Fruit fly (Drosophila melanogaster): ENCODE results near the gene tacc.
A peak's percentile ranks its signal among the peaks of the same experiment; 100 is the strongest.

The tacc gene

DNA sequence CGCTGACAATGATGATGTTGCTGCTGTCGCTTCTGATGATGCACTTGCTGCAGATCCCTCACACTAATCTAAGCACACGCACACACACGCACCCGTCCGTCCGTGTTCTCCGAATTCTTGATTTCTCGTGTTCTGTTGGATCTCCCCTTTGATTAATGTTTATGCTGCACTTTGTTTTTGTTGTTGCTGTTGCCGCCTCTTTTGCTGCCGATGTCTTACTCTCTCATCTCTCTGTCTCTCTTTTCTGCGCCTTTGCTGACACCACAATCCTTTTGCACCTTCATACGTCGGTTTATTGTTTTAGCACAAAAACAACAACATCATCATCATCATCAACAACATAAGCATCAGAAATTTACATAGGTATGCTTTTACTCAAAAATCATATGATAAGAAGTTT is 49.2 kb upstream of the tacc start:
- TF ChIP-seq ind (GFP tag; optimal IDR thresholded peaks at IDR 0.05) (no peak), CG3065 (GFP tag; optimal IDR thresholded peaks at IDR 0.05) (no peak), ERR (GFP tag; optimal IDR thresholded peaks at IDR 0.05) (no peak), tx (GFP tag; optimal IDR thresholded peaks at IDR 0.05) (no peak), CG11456 (GFP tag; IDR thresholded peaks at IDR 0.05) (no peak), gce (GFP tag; IDR thresholded peaks at IDR 0.05) (no peak), CG4360 (GFP tag; IDR thresholded peaks at IDR 0.05) (peak; percentile 52; the same call in 1 of the 2 replicates), bbx (GFP tag; IDR thresholded peaks at IDR 0.05; ENCODE audit: partially characterized antibody) (no peak)

DNA sequence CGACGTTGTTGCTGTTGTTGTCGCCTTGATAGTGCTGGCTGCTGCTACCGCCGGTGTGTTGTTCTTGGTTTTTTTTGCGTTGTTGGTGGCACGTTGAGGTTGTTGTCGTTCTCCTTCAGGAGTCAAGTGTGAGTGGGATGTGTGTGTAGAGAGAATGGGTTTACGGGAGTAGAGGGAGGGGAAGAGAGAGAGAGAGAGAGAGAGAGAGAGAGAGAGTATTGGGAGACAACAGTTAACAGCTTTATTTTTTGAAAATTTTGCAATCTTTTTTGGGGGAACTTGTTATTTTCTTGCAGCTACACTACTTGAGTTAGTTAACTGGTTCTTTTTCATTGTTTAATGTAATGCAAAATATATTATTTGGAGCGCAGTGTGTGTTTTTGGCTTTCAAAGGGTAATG is 48.7 kb upstream of the tacc start:
- TF ChIP-seq Trl (optimal IDR thresholded peaks at IDR 0.05) (peak; percentile 52 to 62), Trl (GFP tag; optimal IDR thresholded peaks at IDR 0.05) (no peak), CG15601 (tag; optimal IDR thresholded peaks at IDR 0.05) (no peak)

DNA sequence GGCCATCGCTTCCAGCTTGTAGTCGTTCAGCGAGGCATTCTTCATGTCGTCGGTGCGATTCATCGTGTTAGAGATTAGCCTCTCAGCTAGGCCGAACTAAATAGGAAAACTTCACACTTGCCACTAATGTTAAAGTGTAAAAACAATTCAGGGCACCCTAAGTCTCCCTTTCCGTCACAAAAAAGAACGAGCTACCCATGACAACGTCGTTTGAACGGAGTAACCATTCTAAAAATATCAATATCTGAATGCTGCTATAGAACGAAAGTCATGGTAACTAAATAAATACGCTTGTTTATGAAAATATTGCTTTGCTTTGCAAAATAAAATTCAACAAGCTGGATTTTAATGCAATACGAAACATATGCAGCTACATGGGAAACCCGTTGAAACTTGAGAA is 35.8 kb upstream of the tacc start, which contains the start of gene Ccdc39:
Gene Ccdc39, minus strand, starts transcription at position 101 of the 400 bp plus-strand sequence.
- no peak for TF ChIP-seq Mrtf (GFP tag; IDR thresholded peaks at IDR 0.05)
- no peak for TF ChIP-seq sens (GFP tag)
- no peak for TF ChIP-seq sima (GFP tag; optimal IDR thresholded peaks at IDR 0.05)
- 0 out of 2 replicates have a peak, but pooled peaks have one; percentile 12 for TF ChIP-seq Dref (GFP tag; IDR thresholded peaks at IDR 0.05)
- peak; percentile 49 for TF ChIP-seq Ets65A (GFP tag)
- no peak for TF ChIP-seq Kr (GFP tag; optimal IDR thresholded peaks at IDR 0.05)
- no peak for TF ChIP-seq Neu2 (GFP tag; optimal IDR thresholded peaks at IDR 0.05; ENCODE audit: borderline replicate concordance)

DNA sequence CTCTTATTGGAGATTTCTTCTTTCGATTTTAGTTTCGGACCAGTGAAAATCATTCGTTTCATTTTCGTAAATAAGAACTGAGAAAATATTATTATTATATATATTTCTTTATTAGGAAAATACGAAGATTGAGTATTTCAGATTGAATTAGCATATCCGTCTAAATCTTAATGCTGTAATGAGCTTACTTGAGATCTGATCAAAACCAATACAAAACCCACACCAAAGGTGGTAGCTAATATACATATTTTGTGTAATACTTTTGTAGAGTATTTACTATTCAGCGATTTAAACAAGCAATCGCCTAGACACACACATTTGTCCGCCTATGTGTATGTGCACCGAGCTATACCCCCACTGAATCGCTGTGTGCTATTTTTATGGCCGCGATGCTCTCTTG is 31.9 kb upstream of the tacc start:
- no peak for TF ChIP-seq Poxn (GFP tag; IDR thresholded peaks at IDR 0.05)
- no peak for TF ChIP-seq CG9797 (GFP tag; optimal IDR thresholded peaks at IDR 0.05)
- TF ChIP-seq salm (tag; optimal IDR thresholded peaks at IDR 0.05) = no peak
- no peak for TF ChIP-seq vnd (GFP tag; IDR thresholded peaks at IDR 0.05; ENCODE audit: partially characterized antibody)
- no peak for TF ChIP-seq CG13296 (GFP tag; optimal IDR thresholded peaks at IDR 0.05)
- TF ChIP-seq Blimp-1 (GFP tag; optimal IDR thresholded peaks at IDR 0.05) = no peak
- TF ChIP-seq NFAT (GFP tag; IDR thresholded peaks at IDR 0.05) = no peak
- no peak for TF ChIP-seq CG17186 (GFP tag; optimal IDR thresholded peaks at IDR 0.05)
- peak; percentile 11; the same call in 2 of the 3 replicates for TF ChIP-seq row (GFP tag; IDR thresholded peaks at IDR 0.05)
- no peak for TF ChIP-seq sqz (GFP tag; optimal IDR thresholded peaks at IDR 0.05)
- TF ChIP-seq CHES-1-like (GFP tag; optimal IDR thresholded peaks at IDR 0.05) = no peak
- no peak for TF ChIP-seq CG9215 (GFP tag; IDR thresholded peaks at IDR 0.05)
- no peak for TF ChIP-seq CG32767 (GFP tag; IDR thresholded peaks at IDR 0.05)
- TF ChIP-seq CG4404 (GFP tag; IDR thresholded peaks at IDR 0.05) = no peak
- TF ChIP-seq CG4282 (GFP tag; optimal IDR thresholded peaks at IDR 0.05) = no peak
- peak; percentile 92 for TF ChIP-seq D19A (tag; optimal IDR thresholded peaks at IDR 0.05)
- no peak for TF ChIP-seq YL-1 (GFP tag; optimal IDR thresholded peaks at IDR 0.05)
- no peak for TF ChIP-seq mld (GFP tag; IDR thresholded peaks at IDR 0.05; ENCODE audit: partially characterized antibody)
- TF ChIP-seq Rfx (GFP tag; IDR thresholded peaks at IDR 0.05) = no peak
- no peak for TF ChIP-seq zen (tag; optimal IDR thresholded peaks at IDR 0.05)
- TF ChIP-seq CG9817 (tag; optimal IDR thresholded peaks at IDR 0.05) = no peak
- TF ChIP-seq toy (GFP tag; IDR thresholded peaks at IDR 0.05) = no peak
- no peak for TF ChIP-seq sr (GFP tag; IDR thresholded peaks at IDR 0.05)
- no peak for TF ChIP-seq C15 (GFP tag; IDR thresholded peaks at IDR 0.05)
- peak; percentile 33 for TF ChIP-seq cg (GFP tag; optimal IDR thresholded peaks at IDR 0.05)
- TF ChIP-seq Deaf1 (tag; optimal IDR thresholded peaks at IDR 0.05) = no peak

Measured in whole organism, embryonic.